Fruit fly (Drosophila melanogaster) whole organism, embryonic: ENCODE results near the gene janA.
A peak's percentile ranks its signal among the peaks of the same experiment; 100 is the strongest.

Experiments
- Abd-B ChIP-seq: fragments of 200-800 bp; sonication (Bioruptor generic); optimal IDR thresholded peaks from 2 replicates; lab custom pipeline; 2018; ENCODE audit warnings: missing biosample characterization, mild to moderate bottlenecking, missing genetic modification characterization, moderate library complexity
- Adf1 ChIP-seq: fragments of 200-800 bp; sonication (Bioruptor generic); IDR thresholded peaks from 2 replicates; pipeline ENCODE4 v1.3.6; 2022; ENCODE audit warnings: missing biosample characterization, missing genetic modification characterization
- Bteb2 ChIP-seq: fragments of 200-800 bp; sonication (Bioruptor generic); optimal IDR thresholded peaks from 2 replicates; lab custom pipeline; 2016; ENCODE audit warnings: missing biosample characterization, missing genetic modification characterization
- CG11456 ChIP-seq: fragments of 200-800 bp; sonication (Bioruptor generic); IDR thresholded peaks from 3 replicates; pipeline ENCODE4 v1.3.6; 2022; ENCODE audit warnings: missing biosample characterization, missing genetic modification characterization
- CG11723 ChIP-seq: fragments of 200-800 bp; sonication (Bioruptor generic); optimal IDR thresholded peaks from 2 replicates; lab custom pipeline; 2017; ENCODE audit warnings: missing biosample characterization, mild to moderate bottlenecking, missing genetic modification characterization
- CG12071 ChIP-seq: fragments of 200-800 bp; sonication (Bioruptor generic); optimal IDR thresholded peaks from 3 replicates; lab custom pipeline; 2018; ENCODE audit warnings: missing biosample characterization, mild to moderate bottlenecking, missing genetic modification characterization
- CG13287 ChIP-seq: fragments of 200-800 bp; sonication (Bioruptor generic); IDR thresholded peaks from 2 replicates; pipeline ENCODE4 v1.3.6; 2022; ENCODE audit warnings: missing biosample characterization, missing genetic modification characterization; ENCODE audit not compliant: partially characterized antibody
- CG13894 ChIP-seq: fragments of 200-800 bp; sonication (Bioruptor generic); optimal IDR thresholded peaks from 3 replicates; lab custom pipeline; 2018; ENCODE audit warnings: missing biosample characterization, mild to moderate bottlenecking, missing genetic modification characterization, moderate library complexity
- CG14014 ChIP-seq: fragments of 200-800 bp; sonication (Bioruptor generic); IDR thresholded peaks from 2 replicates; pipeline ENCODE4 v1.3.6; 2022; ENCODE audit warnings: missing biosample characterization, missing genetic modification characterization
- CG14667 ChIP-seq: fragments of 200-800 bp; sonication (Bioruptor generic); IDR thresholded peaks from 2 replicates; pipeline ENCODE4 v1.3.6; 2022; ENCODE audit warnings: missing biosample characterization, missing genetic modification characterization
- CG1603 ChIP-seq: fragments of 200-800 bp; sonication (Bioruptor generic); optimal IDR thresholded peaks from 2 replicates; lab custom pipeline; 2019; ENCODE audit warnings: missing biosample characterization, mild to moderate bottlenecking, missing genetic modification characterization, moderate library complexity
- CG16813 ChIP-seq: fragments of 200-800 bp; sonication (Bioruptor generic); IDR thresholded peaks from 3 replicates; pipeline ENCODE4 v1.3.6; 2022; ENCODE audit warnings: missing biosample characterization, missing genetic modification characterization; ENCODE audit not compliant: partially characterized antibody
- CG16815 ChIP-seq: fragments of 200-800 bp; sonication (Bioruptor generic); optimal IDR thresholded peaks from 3 replicates; lab custom pipeline; 2017; ENCODE audit warnings: missing biosample characterization, mild to moderate bottlenecking, missing genetic modification characterization
- CG17612 ChIP-seq: fragments of 200-800 bp; sonication (Bioruptor generic); IDR thresholded peaks from 2 replicates; pipeline ENCODE4 v1.3.6; 2022; ENCODE audit warnings: missing biosample characterization, missing genetic modification characterization
- CG3163 ChIP-seq: fragments of 200-800 bp; sonication (Bioruptor generic); optimal IDR thresholded peaks from 3 replicates; lab custom pipeline; 2016; ENCODE audit warnings: missing biosample characterization, missing genetic modification characterization
- CG4360 ChIP-seq: fragments of 200-800 bp; sonication (Bioruptor generic); IDR thresholded peaks from 2 replicates; pipeline ENCODE4 v1.3.6; 2022; ENCODE audit warnings: missing biosample characterization, missing genetic modification characterization
- CG43689 ChIP-seq: fragments of 200-800 bp; sonication (Bioruptor generic); IDR thresholded peaks from 2 replicates; pipeline ENCODE4 v1.3.6; 2022; ENCODE audit warnings: missing biosample characterization, missing genetic modification characterization
- CG7786 ChIP-seq: fragments of 200-800 bp; sonication (Bioruptor generic); optimal IDR thresholded peaks from 2 replicates; lab custom pipeline; 2016; ENCODE audit warnings: missing biosample characterization, missing genetic modification characterization
- CG9797 ChIP-seq: fragments of 200-800 bp; sonication (Bioruptor generic); optimal IDR thresholded peaks from 3 replicates; lab custom pipeline; 2018; ENCODE audit warnings: missing biosample characterization, mild to moderate bottlenecking, missing genetic modification characterization
- Dad ChIP-seq: fragments of 200-800 bp; sonication (Bioruptor generic); optimal IDR thresholded peaks from 3 replicates; lab custom pipeline; 2016; ENCODE audit warnings: missing biosample characterization, missing genetic modification characterization
- Dfd ChIP-seq, 2 experiments: fragments of >200 bp; optimal IDR thresholded peaks; 2 replicates each; lab custom pipeline; 2017; ENCODE audit warnings: missing biosample characterization in 2 of 2, missing genetic modification characterization in 2 of 2
- Doc2 ChIP-seq: fragments of 200-800 bp; sonication (Bioruptor generic); IDR thresholded peaks from 2 replicates; pipeline ENCODE4 v1.3.6; 2022; ENCODE audit warnings: missing biosample characterization, missing genetic modification characterization
- Hr51 ChIP-seq, 2 experiments: fragments of 200-800 bp; sonication (Bioruptor generic); optimal IDR thresholded peaks; 2 replicates in 1 of 2; 3 replicates in 1 of 2; lab custom pipeline; 2016 to 2018; ENCODE audit warnings: missing biosample characterization in 2 of 2, missing genetic modification characterization in 2 of 2, mild to moderate bottlenecking in 1 of 2, moderate library complexity in 1 of 2
- Nf-YC ChIP-seq: fragments of 200-800 bp; optimal IDR thresholded peaks from 3 replicates; lab custom pipeline; 2019; ENCODE audit warnings: missing biosample characterization, mild to moderate bottlenecking, missing genetic modification characterization, moderate library complexity
- Oli ChIP-seq: fragments of 200-800 bp; sonication (Bioruptor generic); optimal IDR thresholded peaks from 2 replicates; lab custom pipeline; 2018; ENCODE audit warnings: missing biosample characterization, mild to moderate bottlenecking, missing genetic modification characterization, moderate library complexity
- Taf1 ChIP-seq: fragments of 200-800 bp; sonication (Bioruptor generic); IDR thresholded peaks from 2 replicates; pipeline ENCODE4 v1.3.6; 2022; ENCODE audit warnings: missing biosample characterization, missing genetic modification characterization
- Xbp1 ChIP-seq: fragments of 200-800 bp; sonication (Bioruptor generic); optimal IDR thresholded peaks from 3 replicates; lab custom pipeline; 2016; ENCODE audit warnings: missing biosample characterization, mild to moderate bottlenecking, missing genetic modification characterization
- ab ChIP-seq: fragments of 200-800 bp; sonication (Bioruptor generic); optimal IDR thresholded peaks from 2 replicates; lab custom pipeline; 2016; ENCODE audit warnings: missing biosample characterization, missing genetic modification characterization
- ato ChIP-seq: fragments of 200-800 bp; sonication (Bioruptor generic); IDR thresholded peaks from 2 replicates; pipeline ENCODE4 v1.3.6; 2022; ENCODE audit warnings: missing biosample characterization, missing genetic modification characterization; ENCODE audit not compliant: partially characterized antibody
- cas ChIP-seq: fragments of 200-800 bp; sonication (Bioruptor generic); IDR thresholded peaks from 2 replicates; pipeline ENCODE4 v1.3.6; 2022; ENCODE audit warnings: missing biosample characterization, missing genetic modification characterization
- chinmo ChIP-seq: fragments of 200-800 bp; sonication (Bioruptor generic); IDR thresholded peaks from 4 replicates; pipeline ENCODE4 v1.3.6; 2022; ENCODE audit warnings: missing biosample characterization, missing genetic modification characterization; ENCODE audit not compliant: partially characterized antibody
- crol ChIP-seq: fragments of 200-800 bp; sonication (Bioruptor generic); IDR thresholded peaks from 2 replicates; pipeline ENCODE4 v1.3.6; 2022; ENCODE audit warnings: missing biosample characterization, missing genetic modification characterization
- dysf ChIP-seq: fragments of 200-800 bp; sonication (Bioruptor generic); IDR thresholded peaks from 3 replicates; pipeline ENCODE4 v1.3.6; 2022; ENCODE audit warnings: missing biosample characterization, missing genetic modification characterization
- esg ChIP-seq: fragments of 200-800 bp; sonication (Bioruptor generic); conservative IDR thresholded peaks from 2 replicates; pipeline ENCODE4 v1.3.6; 2022; ENCODE audit warnings: missing biosample characterization, missing genetic modification characterization
- fd3F ChIP-seq: fragments of 200-800 bp; sonication (Bioruptor generic); optimal IDR thresholded peaks from 2 replicates; lab custom pipeline; 2018; ENCODE audit warnings: missing biosample characterization, mild to moderate bottlenecking, missing genetic modification characterization, moderate library complexity
- fu2 ChIP-seq: fragments of 200-800 bp; sonication (Bioruptor generic); optimal IDR thresholded peaks from 2 replicates; lab custom pipeline; 2016; ENCODE audit warnings: missing biosample characterization, missing genetic modification characterization
- grau ChIP-seq: fragments of 200-800 bp; optimal IDR thresholded peaks from 3 replicates; lab custom pipeline; 2019; ENCODE audit warnings: missing biosample characterization, mild to moderate bottlenecking, missing genetic modification characterization, moderate library complexity
- grn ChIP-seq: fragments of 200-800 bp; sonication (Bioruptor generic); optimal IDR thresholded peaks from 3 replicates; lab custom pipeline; 2017; ENCODE audit warnings: missing biosample characterization, missing genetic modification characterization
- h ChIP-seq: fragments of >200 bp; optimal IDR thresholded peaks from 2 replicates; lab custom pipeline; 2017
- hb ChIP-seq: fragments of 200-800 bp; sonication (Bioruptor generic); IDR thresholded peaks from 3 replicates; pipeline ENCODE4 v1.3.6; 2022; ENCODE audit warnings: missing biosample characterization, missing genetic modification characterization; ENCODE audit not compliant: partially characterized antibody
- ind ChIP-seq: fragments of 200-800 bp; sonication (Bioruptor generic); optimal IDR thresholded peaks from 3 replicates; lab custom pipeline; 2016; ENCODE audit warnings: missing biosample characterization, missing genetic modification characterization
- inv ChIP-seq: fragments of 200-800 bp; sonication (Bioruptor generic); IDR thresholded peaks from 2 replicates; pipeline ENCODE4 v1.3.6; 2022; ENCODE audit warnings: missing biosample characterization, missing genetic modification characterization; ENCODE audit not compliant: partially characterized antibody
- lov ChIP-seq, 2 experiments: fragments of 200-800 bp in 1 of 2; fragments of >200 bp in 1 of 2; sonication (Bioruptor generic) in 1 of 2; IDR thresholded peaks in 1 of 2; optimal IDR thresholded peaks in 1 of 2; 2 replicates in 1 of 2; 3 replicates in 1 of 2; pipeline versions ENCODE4 v1.3.6 to Lab custom; 2017 to 2022; ENCODE audit warnings: missing biosample characterization in 1 of 2, missing genetic modification characterization in 1 of 2
- pita ChIP-seq: fragments of 200-800 bp; sonication (Bioruptor generic); optimal IDR thresholded peaks from 2 replicates; lab custom pipeline; 2017; ENCODE audit warnings: missing biosample characterization, mild to moderate bottlenecking, missing genetic modification characterization
- sd ChIP-seq: fragments of 200-800 bp; sonication (Bioruptor generic); optimal IDR thresholded peaks from 3 replicates; lab custom pipeline; 2018; ENCODE audit warnings: missing biosample characterization, mild to moderate bottlenecking, missing genetic modification characterization, moderate library complexity
- slou ChIP-seq: fragments of 200-800 bp; sonication (Bioruptor generic); optimal IDR thresholded peaks from 3 replicates; lab custom pipeline; 2016; ENCODE audit warnings: missing biosample characterization, missing genetic modification characterization
- sug ChIP-seq: fragments of 200-800 bp; optimal IDR thresholded peaks from 2 replicates; lab custom pipeline; 2019; ENCODE audit warnings: missing biosample characterization, mild to moderate bottlenecking, missing genetic modification characterization, moderate library complexity
- tin ChIP-seq: fragments of 200-800 bp; sonication (Bioruptor generic); optimal IDR thresholded peaks from 3 replicates; lab custom pipeline; 2016; ENCODE audit warnings: missing biosample characterization, missing genetic modification characterization
- twi ChIP-seq: fragments of 200-800 bp; optimal IDR thresholded peaks from 2 replicates; lab custom pipeline; 2019; ENCODE audit warnings: missing biosample characterization, mild to moderate bottlenecking, missing genetic modification characterization, moderate library complexity
- tx ChIP-seq: fragments of 200-800 bp; sonication (Bioruptor generic); optimal IDR thresholded peaks from 2 replicates; lab custom pipeline; 2016; ENCODE audit warnings: missing biosample characterization, missing genetic modification characterization
- zfh2 ChIP-seq: fragments of 200-800 bp; sonication (Bioruptor generic); optimal IDR thresholded peaks from 2 replicates; lab custom pipeline; 2016; ENCODE audit warnings: missing biosample characterization, missing genetic modification characterization

Gene janA

DNA sequence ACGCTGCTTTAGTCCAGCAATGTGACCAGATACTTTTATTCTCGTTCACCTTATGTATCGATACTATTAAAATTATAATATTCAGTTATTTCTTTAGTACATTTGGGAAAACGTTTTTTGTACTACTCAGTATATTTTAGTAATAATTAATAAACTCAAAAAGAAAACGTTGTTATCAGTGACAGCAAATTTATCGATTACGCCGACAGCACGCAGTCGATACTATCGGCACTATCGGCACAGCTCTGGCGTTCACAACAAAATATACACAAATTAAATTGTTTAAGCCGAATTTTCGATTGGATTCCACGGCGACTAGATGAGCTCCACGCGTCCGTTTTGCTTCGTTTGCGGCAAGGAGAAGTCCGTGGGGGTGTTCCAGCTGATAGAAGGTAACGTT lies at the start of gene janA, which contains the start of the genes Sry-alpha and Sry-beta (continued):
- TF ChIP-seq CG1603 (tag; lab: Kevin White, UChicago) (no peak), hb (GFP tag; lab: Robert Waterston, UW) (peak; percentile 99), CG4360 (GFP tag; lab: Robert Waterston, UW) (no peak; the same call in 1 of the 2 replicates), CG13894 (tag; lab: Kevin White, UChicago) (no peak), sug (tag; lab: Kevin White, UChicago) (no peak), zfh2 (no peak), CG14014 (GFP tag; lab: Robert Waterston, UW) (no peak), Doc2 (GFP tag; lab: Robert Waterston, UW) (no peak), fu2 (GFP tag; lab: Kevin White, UChicago) (no peak), h (lab: Kevin White, UChicago) (no peak), sd (tag; lab: Kevin White, UChicago) (no peak), inv (peak; percentile 99), pita (no peak), tx (GFP tag; lab: Kevin White, UChicago) (no peak), esg (GFP tag; lab: Robert Waterston, UW) (no peak), cas (GFP tag; lab: Robert Waterston, UW) (no peak), chinmo (GFP tag; lab: Robert Waterston, UW) (peak; percentile 99), dysf (GFP tag; lab: Robert Waterston, UW) (no peak), grau (no peak), CG16815 (GFP tag; lab: Kevin White, UChicago) (no peak), Adf1 (peak; percentile 51), CG12071 (GFP tag; lab: Kevin White, UChicago) (no peak), CG11723 (GFP tag; lab: Kevin White, UChicago) (no peak), ato (GFP tag; lab: Robert Waterston, UW) (peak; percentile 99), lov (optimal IDR thresholded peaks at IDR 0.05; lab: Kevin White, UChicago) (no peak), lov (GFP tag; IDR thresholded peaks at IDR 0.05; lab: Robert Waterston, UW) (no peak), CG14667 (GFP tag; lab: Robert Waterston, UW) (no peak), grn (no peak), CG13287 (GFP tag; lab: Robert Waterston, UW) (peak; percentile 100), Hr51 (GFP tag; optimal IDR thresholded peaks at IDR 0.05; lab: Kevin White, UChicago) (no peak), Oli (tag; lab: Kevin White, UChicago) (no peak), Abd-B (GFP tag; lab: Kevin White, UChicago) (no peak), CG43689 (GFP tag; lab: Robert Waterston, UW) (no peak), Xbp1 (no peak), Nf-YC (tag; lab: Kevin White, UChicago) (peak; percentile 17), twi (tag; lab: Kevin White, UChicago) (no peak), slou (GFP tag; lab: Kevin White, UChicago) (no peak), crol (GFP tag; lab: Robert Waterston, UW) (no peak), Taf1 (no peak), Dfd (GFP tag; optimal IDR thresholded peaks at IDR 0.05; lab: Kevin White, UChicago) (no peak), ab (GFP tag; lab: Kevin White, UChicago) (no peak), CG16813 (GFP tag; lab: Robert Waterston, UW) (peak; percentile 100), CG17612 (GFP tag; lab: Robert Waterston, UW) (no peak), tin (GFP tag; lab: Kevin White, UChicago) (no peak), fd3F (no peak), Dad (GFP tag; lab: Kevin White, UChicago) (no peak), CG11456 (GFP tag; lab: Robert Waterston, UW) (no peak), Bteb2 (GFP tag; lab: Kevin White, UChicago) (no peak), ind (GFP tag; lab: Kevin White, UChicago) (no peak), CG9797 (peak; percentile 80), CG7786 (GFP tag; lab: Kevin White, UChicago) (no peak), CG3163 (no peak)
